Fruit fly (Drosophila melanogaster): ENCODE measurements around the gene OtopLc.

The OtopLc gene

DNA sequence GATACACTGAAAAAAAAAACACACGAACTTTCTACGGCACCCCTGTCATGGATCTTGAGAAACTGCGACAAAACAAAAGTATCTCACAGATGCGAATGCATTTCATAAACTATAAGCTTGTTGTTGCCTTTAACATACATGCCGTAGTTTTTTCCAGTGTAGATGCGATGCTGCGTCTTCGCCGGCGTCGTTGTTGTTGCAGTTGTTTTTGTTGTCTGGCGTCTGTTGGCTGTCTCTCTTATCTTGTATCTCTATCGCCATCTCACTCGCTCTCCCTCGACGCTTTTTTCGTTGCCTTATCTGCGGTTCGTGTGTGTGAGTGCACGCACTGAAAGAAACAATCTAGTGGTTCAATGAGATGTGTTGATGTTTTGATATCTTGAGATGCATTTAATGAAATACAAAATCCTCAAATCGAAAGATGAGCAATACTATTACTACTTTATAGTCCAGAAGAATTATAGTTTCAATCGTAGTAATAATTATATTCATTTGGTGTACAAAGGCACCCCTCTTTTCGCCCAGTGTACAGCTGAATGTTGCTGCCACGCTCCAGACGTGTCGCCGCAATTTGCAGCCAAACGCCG lies 33.9 kb upstream of the OtopLc start (continued):
- peak; percentile 95 for TF ChIP-seq CG15336 (GFP tag; IDR thresholded peaks at IDR 0.05)
- TF ChIP-seq Hr4 (GFP tag; optimal IDR thresholded peaks at IDR 0.05) = peak; percentile 97
- TF ChIP-seq CG31627 (GFP tag; optimal IDR thresholded peaks at IDR 0.05) = peak; percentile 98
- TF ChIP-seq CG11762 (GFP tag; optimal IDR thresholded peaks at IDR 0.05; ENCODE audit: insufficient read depth) = peak; percentile 97
- TF ChIP-seq Lpt (GFP tag; optimal IDR thresholded peaks at IDR 0.05) = peak; percentile 94
- peak; percentile 98 for TF ChIP-seq Hr39 (GFP tag; optimal IDR thresholded peaks at IDR 0.05)
- peak; percentile 98 for TF ChIP-seq Sox14 (GFP tag; optimal IDR thresholded peaks at IDR 0.05)
- TF ChIP-seq Eip75B (GFP tag; optimal IDR thresholded peaks at IDR 0.05) = peak; percentile 98
- TF ChIP-seq CG10631 (GFP tag; optimal IDR thresholded peaks at IDR 0.05) = peak; percentile 97
- peak; percentile 66 for TF ChIP-seq Hr38 (GFP tag; optimal IDR thresholded peaks at IDR 0.05)
- TF ChIP-seq Ets96B (tag; optimal IDR thresholded peaks at IDR 0.05) = peak; percentile 83
- TF ChIP-seq pdm3 (GFP tag; optimal IDR thresholded peaks at IDR 0.05) = peak; percentile 98
- peak; percentile 96 for TF ChIP-seq CG1621 (tag; optimal IDR thresholded peaks at IDR 0.05)
- TF ChIP-seq CG3032 (tag; optimal IDR thresholded peaks at IDR 0.05) = peak; percentile 74
- peak; percentile 94 for TF ChIP-seq CG9139 (GFP tag; optimal IDR thresholded peaks at IDR 0.05)
- TF ChIP-seq salr (GFP tag; optimal IDR thresholded peaks at IDR 0.05) = peak; percentile 93 to 95
- TF ChIP-seq OdsH (GFP tag; optimal IDR thresholded peaks at IDR 0.05) = peak; percentile 96
- TF ChIP-seq dsx (GFP tag; optimal IDR thresholded peaks at IDR 0.05; ENCODE audit: poor library complexity, severe bottlenecking) = peak; percentile 84
- TF ChIP-seq CG6808 (GFP tag; optimal IDR thresholded peaks at IDR 0.05) = peak; percentile 97
- peak; percentile 94 for TF ChIP-seq CG6276 (GFP tag; optimal IDR thresholded peaks at IDR 0.05)
- TF ChIP-seq CG34406 (GFP tag; optimal IDR thresholded peaks at IDR 0.05) = peak; percentile 97
- peak; percentile 98 for TF ChIP-seq acj6 (GFP tag; optimal IDR thresholded peaks at IDR 0.05)

DNA sequence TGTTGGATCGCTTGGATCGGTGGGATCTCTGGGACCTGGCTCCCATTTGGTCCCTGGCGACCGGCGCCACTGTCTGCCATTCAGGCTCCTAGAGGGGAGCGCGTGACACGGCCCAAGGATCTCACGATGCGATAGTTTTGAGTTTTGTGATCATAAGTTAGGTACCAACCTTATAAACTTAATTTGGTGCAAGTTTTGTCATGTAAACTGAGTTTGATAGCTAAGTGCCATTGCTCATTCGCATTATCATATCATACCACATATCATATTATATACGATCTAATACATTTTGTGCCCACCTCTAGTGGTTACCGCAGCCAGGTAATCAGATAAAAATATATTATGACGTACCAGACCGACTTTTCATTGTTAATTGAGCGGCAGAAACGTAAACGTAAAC lies 33.3 kb upstream of the OtopLc start:
- TF ChIP-seq CG6163 (GFP tag; IDR thresholded peaks at IDR 0.05) = peak; percentile 37
- TF ChIP-seq lz (GFP tag; optimal IDR thresholded peaks at IDR 0.05) = no peak
- no peak for TF ChIP-seq Hr38 (GFP tag; optimal IDR thresholded peaks at IDR 0.05)
- peak; percentile 84 for TF ChIP-seq Ets96B (tag; optimal IDR thresholded peaks at IDR 0.05)
- TF ChIP-seq fd59A (GFP tag; optimal IDR thresholded peaks at IDR 0.05) = no peak
- no peak for TF ChIP-seq CG32006 (GFP tag; optimal IDR thresholded peaks at IDR 0.05)
- peak; percentile 22; the same call in 1 of the 3 replicates for TF ChIP-seq eg (GFP tag; IDR thresholded peaks at IDR 0.05)
- peak; percentile 86 for TF ChIP-seq CG3032 (tag; optimal IDR thresholded peaks at IDR 0.05)
- no peak for TF ChIP-seq ss (GFP tag; optimal IDR thresholded peaks at IDR 0.05)
- TF ChIP-seq topi (GFP tag; optimal IDR thresholded peaks at IDR 0.05) = no peak
- TF ChIP-seq CG8319 (GFP tag; optimal IDR thresholded peaks at IDR 0.05) = no peak
- TF ChIP-seq dsx (GFP tag; optimal IDR thresholded peaks at IDR 0.05; ENCODE audit: poor library complexity, severe bottlenecking) = peak; percentile 64
- no peak for TF ChIP-seq CG15336 (GFP tag; IDR thresholded peaks at IDR 0.05)
- no peak for TF ChIP-seq Sox15 (GFP tag; optimal IDR thresholded peaks at IDR 0.05)
- no peak for TF ChIP-seq Sox102F (GFP tag; optimal IDR thresholded peaks at IDR 0.05)
- peak; percentile 29 for TF ChIP-seq CG10669 (GFP tag; optimal IDR thresholded peaks at IDR 0.05)
- no peak for TF ChIP-seq CG6854 (GFP tag; optimal IDR thresholded peaks at IDR 0.05)
- no peak for TF ChIP-seq svp (GFP tag)
- TF ChIP-seq CG8119 (GFP tag; IDR thresholded peaks at IDR 0.05) = no peak
- no peak for TF ChIP-seq CG11294 (GFP tag; IDR thresholded peaks at IDR 0.05)
- no peak for TF ChIP-seq Eip75B (GFP tag; optimal IDR thresholded peaks at IDR 0.05)

- TF ChIP-seq salr (GFP tag; optimal IDR thresholded peaks at IDR 0.05) = no peak
- no peak for TF ChIP-seq CG15336 (GFP tag; IDR thresholded peaks at IDR 0.05)
- no peak for TF ChIP-seq dac (GFP tag; optimal IDR thresholded peaks at IDR 0.05)
- no peak for TF ChIP-seq CG6163 (GFP tag; IDR thresholded peaks at IDR 0.05)
- TF ChIP-seq spab (GFP tag; optimal IDR thresholded peaks at IDR 0.05) = no peak
- TF ChIP-seq Eip78C (GFP tag) = peak; percentile 45
Observed at dm6 chrX:5695035-5695434, 32.4 kb upstream of the OtopLc start, which contains the start of gene CG3149. TSS of gene CG3149 (minus strand) at chrX:5695205.
